Worm (Caenorhabditis elegans) whole organism, L1 larva: ENCODE measurements around the gene T12A7.6.

Experiments used
- C04F5.9 ChIP-seq: sonication (generic microtip); optimal IDR thresholded peaks from 2 replicates; lab custom pipeline; 2016; ENCODE audit warnings: missing genetic modification characterization, missing compliant biosample characterization
- C34B4.2 ChIP-seq: sonication (generic microtip); optimal IDR thresholded peaks from 2 replicates; lab custom pipeline; 2017; ENCODE audit warnings: mild to moderate bottlenecking, missing genetic modification characterization, missing compliant biosample characterization
- F16B12.6 ChIP-seq: fragments of 150-350 bp; optimal IDR thresholded peaks from 2 replicates; lab custom pipeline; 2014; ENCODE audit warnings: missing biosample characterization, missing genetic modification characterization
- alr-1 ChIP-seq: fragments of 200-800 bp; sonication (Bioruptor generic); optimal IDR thresholded peaks from 2 replicates; lab custom pipeline; 2018; ENCODE audit warnings: borderline replicate concordance, mild to moderate bottlenecking, missing genetic modification characterization, missing compliant biosample characterization
- blmp-1 ChIP-seq: fragments of 150-350 bp; optimal IDR thresholded peaks from 2 replicates; lab custom pipeline; 2014; ENCODE audit warnings: missing biosample characterization, missing genetic modification characterization
- ceh-63 ChIP-seq: fragments of 200-800 bp; sonication (Bioruptor generic); optimal IDR thresholded peaks from 2 replicates; lab custom pipeline; 2018; ENCODE audit warnings: mild to moderate bottlenecking, missing genetic modification characterization, missing compliant biosample characterization
- ceh-88 ChIP-seq: fragments of 200-800 bp; sonication (Bioruptor generic); IDR thresholded peaks from 2 replicates; pipeline ENCODE4 v1.3.6; 2022; ENCODE audit warnings: missing genetic modification characterization, missing compliant biosample characterization
- ceh-90 ChIP-seq: sonication (generic microtip); optimal IDR thresholded peaks from 2 replicates; lab custom pipeline; 2016; ENCODE audit warnings: missing genetic modification characterization, missing compliant biosample characterization
- dsc-1 ChIP-seq: sonication (generic microtip); optimal IDR thresholded peaks from 2 replicates; lab custom pipeline; 2016; ENCODE audit warnings: mild to moderate bottlenecking, missing genetic modification characterization, missing compliant biosample characterization
- efl-3 ChIP-seq: fragments of 200-800 bp; sonication (Bioruptor generic); optimal IDR thresholded peaks from 2 replicates; lab custom pipeline; 2018; ENCODE audit warnings: mild to moderate bottlenecking, missing genetic modification characterization, missing compliant biosample characterization
- egl-27 ChIP-seq, 2 experiments: fragments of 150-350 bp in 1 of 2; sonication (generic microtip); optimal IDR thresholded peaks; 3 replicates each; lab custom pipeline; 2017 to 2018; ENCODE audit warnings: missing biosample characterization in 2 of 2, missing genetic modification characterization in 2 of 2, missing genetic modification reagents in 2 of 2
- elt-2 ChIP-seq: sonication (generic microtip); optimal IDR thresholded peaks from 2 replicates; lab custom pipeline; 2016; ENCODE audit warnings: missing genetic modification characterization, mild to moderate bottlenecking, inconsistent platforms, missing compliant biosample characterization, missing genetic modification reagents
- elt-3 ChIP-seq, 6 experiments: fragments of 150-350 bp in 1 of 6; sonication (generic microtip); optimal IDR thresholded peaks; 2 replicates each; lab custom pipeline; 2017 to 2018; ENCODE audit warnings: missing biosample characterization in 6 of 6, missing genetic modification characterization in 6 of 6, inconsistent platforms in 1 of 6
- ets-5 ChIP-seq: fragments of 200-800 bp; sonication (Bioruptor generic); IDR thresholded peaks from 2 replicates; pipeline ENCODE4 v1.3.6; 2022; ENCODE audit warnings: missing genetic modification characterization, missing compliant biosample characterization
- hlh-4 ChIP-seq: sonication (generic microtip); optimal IDR thresholded peaks from 2 replicates; lab custom pipeline; 2016; ENCODE audit warnings: mild to moderate bottlenecking, missing genetic modification characterization, missing compliant biosample characterization
- jun-1 ChIP-seq: fragments of 150-350 bp; optimal IDR thresholded peaks from 2 replicates; lab custom pipeline; 2014; ENCODE audit warnings: missing biosample characterization, missing genetic modification reagents, missing genetic modification characterization
- lin-14 ChIP-seq: fragments of 200-800 bp; sonication (Bioruptor generic); optimal IDR thresholded peaks from 2 replicates; lab custom pipeline; 2018; ENCODE audit warnings: mild to moderate bottlenecking, missing genetic modification characterization, moderate library complexity, missing compliant biosample characterization
- lsy-2 ChIP-seq, 2 experiments: fragments of 150-350 bp; optimal IDR thresholded peaks; 2 replicates each; lab custom pipeline; 2014; ENCODE audit warnings: missing biosample characterization in 2 of 2, missing genetic modification characterization in 2 of 2
- mdl-1 ChIP-seq, 2 experiments: fragments of 150-350 bp; optimal IDR thresholded peaks; 2 replicates each; lab custom pipeline; 2014 to 2017; ENCODE audit warnings: missing biosample characterization in 2 of 2, missing genetic modification characterization in 2 of 2, inconsistent platforms in 1 of 2
- mep-1 ChIP-seq: fragments of 150-350 bp; optimal IDR thresholded peaks from 2 replicates; lab custom pipeline; 2014; ENCODE audit warnings: missing biosample characterization, missing genetic modification characterization
- nhr-12 ChIP-seq: sonication (generic microtip); optimal IDR thresholded peaks from 2 replicates; lab custom pipeline; 2017; ENCODE audit warnings: missing biosample characterization, missing genetic modification characterization
- nhr-19 ChIP-seq: fragments of 200-800 bp; sonication (Bioruptor generic); conservative IDR thresholded peaks from 2 replicates; pipeline ENCODE4 v1.3.6; 2022; ENCODE audit warnings: missing genetic modification characterization, missing compliant biosample characterization
- nhr-20 ChIP-seq: sonication (generic microtip); optimal IDR thresholded peaks from 2 replicates; lab custom pipeline; 2016; ENCODE audit warnings: mild to moderate bottlenecking, missing genetic modification characterization, missing compliant biosample characterization
- nhr-28 ChIP-seq: fragments of 150-350 bp; optimal IDR thresholded peaks from 2 replicates; lab custom pipeline; 2014; ENCODE audit warnings: missing biosample characterization, missing genetic modification characterization
- nhr-71 ChIP-seq: sonication (generic microtip); optimal IDR thresholded peaks from 2 replicates; lab custom pipeline; 2016; ENCODE audit warnings: mild to moderate bottlenecking, missing genetic modification characterization, moderate library complexity, missing compliant biosample characterization
- nhr-84 ChIP-seq: sonication (generic microtip); optimal IDR thresholded peaks from 2 replicates; lab custom pipeline; 2017; ENCODE audit warnings: missing biosample characterization, missing genetic modification characterization
- nhr-85 ChIP-seq: sonication (generic microtip); peaks from one replicate; lab custom pipeline; 2016; ENCODE audit warnings: missing genetic modification characterization, inconsistent platforms, missing compliant biosample characterization
- pag-3 ChIP-seq: sonication (generic microtip); optimal IDR thresholded peaks from 2 replicates; lab custom pipeline; 2017; ENCODE audit warnings: missing genetic modification characterization, mild to moderate bottlenecking, missing compliant biosample characterization, antibody characterized with exemption, borderline replicate concordance; ENCODE audit not compliant: insufficient read depth
- rnt-1 ChIP-seq: sonication (generic microtip); optimal IDR thresholded peaks from 2 replicates; lab custom pipeline; 2016; ENCODE audit warnings: mild to moderate bottlenecking, missing genetic modification characterization, moderate library complexity, missing compliant biosample characterization
- sox-4 ChIP-seq: sonication (generic microtip); optimal IDR thresholded peaks from 2 replicates; lab custom pipeline; 2016; ENCODE audit warnings: missing genetic modification characterization, missing compliant biosample characterization
- unc-130 ChIP-seq: fragments of 150-350 bp; optimal IDR thresholded peaks from 2 replicates; lab custom pipeline; 2017; ENCODE audit warnings: missing biosample characterization, missing genetic modification characterization, inconsistent platforms
- unc-30 ChIP-seq: sonication (generic microtip); optimal IDR thresholded peaks from 2 replicates; lab custom pipeline; 2017; ENCODE audit warnings: missing biosample characterization, missing genetic modification characterization
- unc-62 ChIP-seq: fragments of 150-350 bp; optimal IDR thresholded peaks from 2 replicates; lab custom pipeline; 2014; ENCODE audit warnings: missing biosample characterization, missing genetic modification reagents, missing genetic modification characterization

The T12A7.6 gene

ce11 chrIV:11700100-11700499 is 48.9 kb upstream of the T12A7.6 start:
- TF ChIP-seq blmp-1 (tag; lab: Kevin White, UChicago) (peak; percentile 99), unc-62 (GFP tag; lab: Kevin White, UChicago) (no peak), nhr-71 (tag; lab: Kevin White, UChicago) (no peak), nhr-12 (tag; lab: Kevin White, UChicago) (no peak), nhr-85 (tag; lab: Kevin White, UChicago) (peak; percentile 23), nhr-20 (tag; lab: Kevin White, UChicago) (no peak), elt-3 (tag; optimal IDR thresholded peaks at IDR 0.05; lab: Kevin White, UChicago) (peak in 2 of 6 experiments; percentile 27 to 65)

DNA sequence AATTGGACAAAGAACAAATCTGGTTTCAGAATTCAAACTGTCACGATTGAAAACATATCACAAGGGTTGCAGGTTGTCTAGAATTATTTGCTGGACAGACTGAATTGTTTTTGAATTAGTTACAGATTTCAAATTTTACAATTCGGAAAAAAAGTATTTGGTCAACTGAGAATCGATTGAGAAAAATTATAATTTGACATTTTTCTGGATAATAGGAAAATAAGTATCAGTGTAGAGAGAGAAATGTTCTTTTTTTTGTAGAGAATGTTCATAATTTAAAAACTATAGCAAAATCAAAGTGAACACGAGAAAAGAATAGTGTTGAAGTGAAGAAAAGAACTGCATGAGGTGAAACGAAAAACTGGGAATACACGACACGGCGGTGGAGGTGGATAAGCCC is 48.3 kb upstream of the T12A7.6 start, which contains the start of gene dpy-20:
TSS of gene dpy-20 (minus strand) at position 101 of the 400 bp plus-strand sequence.
- no peak for TF ChIP-seq nhr-28
- TF ChIP-seq efl-3 (GFP tag; lab: Kevin White, UChicago): no peak
- no peak for TF ChIP-seq C34B4.2 (tag; lab: Kevin White, UChicago)
- TF ChIP-seq mdl-1 (tag; optimal IDR thresholded peaks at IDR 0.05; lab: Kevin White, UChicago): no peak
- TF ChIP-seq hlh-4 (tag; lab: Kevin White, UChicago): no peak
- no peak for TF ChIP-seq nhr-84
- TF ChIP-seq dsc-1 (tag; lab: Kevin White, UChicago): no peak
- TF ChIP-seq F16B12.6 (tag; lab: Kevin White, UChicago): no peak
- no peak for TF ChIP-seq unc-30 (tag; lab: Kevin White, UChicago)
- TF ChIP-seq unc-62 (GFP tag; lab: Kevin White, UChicago): no peak
- no peak for TF ChIP-seq mep-1
- no peak for TF ChIP-seq sox-4
- no peak for TF ChIP-seq C04F5.9 (tag; lab: Kevin White, UChicago)
- TF ChIP-seq ceh-63: no peak
- no peak for TF ChIP-seq elt-2 (tag; lab: Kevin White, UChicago)
- no peak for TF ChIP-seq nhr-19

DNA sequence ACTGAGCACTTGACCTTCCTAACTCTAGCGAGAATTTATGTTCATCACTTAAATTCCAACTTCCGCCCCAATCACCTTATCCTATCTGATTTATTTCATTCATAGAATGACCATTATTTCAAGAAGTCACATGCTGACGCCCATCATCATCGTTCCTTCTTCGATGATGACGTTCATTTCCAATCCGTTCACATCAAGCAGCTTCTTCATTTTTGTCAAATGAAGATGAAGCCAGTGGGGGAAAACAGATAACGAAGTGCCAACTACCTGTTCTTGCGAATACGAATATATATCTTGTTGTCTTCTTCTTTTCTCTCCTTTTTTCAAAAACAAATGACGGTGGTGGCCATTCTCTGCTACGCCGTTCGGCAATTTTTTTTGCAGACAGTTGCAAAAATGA is 47.1 kb upstream of the T12A7.6 start:
- TF ChIP-seq blmp-1 (tag; lab: Kevin White, UChicago) (peak; percentile 56), jun-1 (tag; lab: Kevin White, UChicago) (no peak)

ce11 chrIV:11703685-11704296 is 45.2 kb upstream of the T12A7.6 start, which contains the start of the genes T22B3.3 and alg-3:
T22B3.3 (minus strand) TSS chrIV:11703785.
alg-3 (plus strand) TSS chrIV:11704246.
- TF ChIP-seq ceh-90 (no peak), unc-130 (tag; lab: Kevin White, UChicago) (no peak), ets-5 (no peak), rnt-1 (tag; lab: Kevin White, UChicago) (no peak), F16B12.6 (tag; lab: Kevin White, UChicago) (no peak), unc-30 (tag; lab: Kevin White, UChicago) (no peak), egl-27 (tag; optimal IDR thresholded peaks at IDR 0.05; lab: Kevin White, UChicago) (no peak), alr-1 (tag; lab: Kevin White, UChicago) (no peak), lin-14 (GFP tag; lab: Kevin White, UChicago) (no peak), mep-1 (no peak), blmp-1 (tag; lab: Kevin White, UChicago) (no peak), ceh-88 (no peak)

- TF ChIP-seq lin-14 (GFP tag; lab: Kevin White, UChicago): peak; percentile 88
- peak; percentile 56 for TF ChIP-seq rnt-1 (tag; lab: Kevin White, UChicago)
- TF ChIP-seq ceh-88: no peak
- peak in 1 of 2 experiments; percentile 42 for TF ChIP-seq lsy-2 (tag; optimal IDR thresholded peaks at IDR 0.05; lab: Kevin White, UChicago)
- peak; percentile 82 for TF ChIP-seq pag-3 (tag; lab: Kevin White, UChicago)
Observed at ce11 chrIV:11710331-11710730, 38.7 kb upstream of the T12A7.6 start.
